Worm (Caenorhabditis elegans) whole organism, late embryonic: ENCODE results near the gene K12H6.2.

Experiments used
- C08G9.2 ChIP-seq: sonication (generic microtip); optimal IDR thresholded peaks from 2 replicates; lab custom pipeline; 2016; ENCODE audit warnings: mild to moderate bottlenecking, missing genetic modification characterization, moderate library complexity, missing compliant biosample characterization
- K02D7.2 ChIP-seq: sonication (generic microtip); optimal IDR thresholded peaks from 2 replicates; lab custom pipeline; 2017; ENCODE audit warnings: mild to moderate bottlenecking, missing genetic modification characterization, missing compliant biosample characterization
- ceh-18 ChIP-seq: sonication (generic microtip); optimal IDR thresholded peaks from 2 replicates; lab custom pipeline; 2016; ENCODE audit warnings: missing genetic modification characterization, missing compliant biosample characterization
- hlh-30 ChIP-seq: sonication (generic microtip); optimal IDR thresholded peaks from 2 replicates; lab custom pipeline; 2017; ENCODE audit warnings: antibody characterized with exemption, missing genetic modification characterization, missing compliant biosample characterization; ENCODE audit not compliant: insufficient read depth
- pqm-1 ChIP-seq: sonication (generic microtip); optimal IDR thresholded peaks from 2 replicates; lab custom pipeline; 2016; ENCODE audit warnings: missing genetic modification characterization, missing compliant biosample characterization
- sdc-2 ChIP-seq: sonication (generic microtip); optimal IDR thresholded peaks from 2 replicates; lab custom pipeline; 2016; ENCODE audit warnings: missing genotype, missing genetic modification characterization, missing compliant biosample characterization

- TF ChIP-seq C08G9.2 (tag; lab: Kevin White, UChicago), result no peak
- no peak for TF ChIP-seq hlh-30 (tag; lab: Kevin White, UChicago)
- no peak for TF ChIP-seq sdc-2 (tag; lab: Kevin White, UChicago)
- TF ChIP-seq ceh-18 (tag; lab: Kevin White, UChicago), result no peak
- no peak for TF ChIP-seq pqm-1 (tag; lab: Kevin White, UChicago)
- no peak for TF ChIP-seq K02D7.2
Measured at ce11 chrII:2774904-2775303, 40.4 kb downstream of the K12H6.2 start, which contains the start of gene fbxb-111.
